Worm (Caenorhabditis elegans) whole organism, midembryonic: ENCODE measurements around the gene Y19D10B.8.

ENCODE experiments used
- cog-1 ChIP-seq: sonication (generic microtip); optimal IDR thresholded peaks from 2 replicates; lab custom pipeline; 2016; ENCODE audit warnings: missing genetic modification characterization, missing compliant biosample characterization
- med-1 ChIP-seq: sonication (generic microtip); optimal IDR thresholded peaks from 2 replicates; lab custom pipeline; 2017; ENCODE audit warnings: missing genetic modification characterization, mild to moderate bottlenecking, missing compliant biosample characterization, antibody characterized with exemption, missing genetic modification reagents; ENCODE audit not compliant: insufficient read depth

DNA sequence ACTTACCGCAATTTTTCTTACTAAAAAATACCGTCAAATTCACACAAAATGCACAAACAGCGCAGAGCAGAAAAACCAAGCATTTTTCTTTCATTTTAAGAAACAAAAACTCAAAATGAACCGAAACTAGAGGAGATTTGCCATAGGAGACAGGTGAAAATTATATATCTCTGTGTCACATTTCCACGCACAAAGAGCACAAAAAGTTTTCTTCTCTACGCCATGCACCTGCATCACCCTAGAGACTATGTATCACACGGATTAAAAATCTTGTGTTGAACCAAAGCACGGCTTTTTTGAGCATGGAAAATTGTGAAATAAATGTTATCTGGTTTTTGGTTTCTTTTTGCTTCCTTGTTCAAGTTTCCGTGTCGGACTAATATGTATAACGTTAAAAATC lies 3.0 kb upstream of the Y19D10B.8 start, which contains the start of gene irld-15:
- TF ChIP-seq med-1 (GFP tag; lab: Kevin White, UChicago) (no peak), cog-1 (tag; lab: Kevin White, UChicago) (no peak)
